Fruit fly (Drosophila melanogaster): ENCODE results near the gene CG6793.

DNA sequence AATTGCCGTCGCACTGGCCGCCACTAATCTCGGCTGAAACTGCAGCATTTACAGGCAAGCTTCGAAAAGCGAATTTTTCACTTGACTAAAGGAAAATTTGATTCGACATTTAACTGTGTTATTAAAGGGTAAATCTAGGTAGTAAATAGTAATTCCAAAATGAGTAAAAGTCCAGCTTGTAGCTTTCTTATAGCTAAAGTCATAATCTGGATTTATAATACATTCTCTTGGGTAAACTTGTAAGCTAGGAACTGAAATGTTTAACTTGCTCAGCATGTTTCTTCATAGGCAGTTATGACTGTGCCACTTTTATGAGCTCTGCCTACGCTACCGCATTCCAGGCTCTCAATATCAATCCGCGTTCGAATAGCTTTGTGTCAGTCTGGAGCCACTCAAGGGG, 34.1 kb downstream of the CG6793 start:
- no peak for TF ChIP-seq CG31441 (GFP tag; IDR thresholded peaks at IDR 0.05)
- TF ChIP-seq CG13775 (GFP tag; optimal IDR thresholded peaks at IDR 0.05), result no peak
- TF ChIP-seq C15 (GFP tag; IDR thresholded peaks at IDR 0.05), result no peak
- TF ChIP-seq bab2 (GFP tag; optimal IDR thresholded peaks at IDR 0.05), result no peak
- TF ChIP-seq gcm2 (GFP tag; optimal IDR thresholded peaks at IDR 0.05), result no peak
- no peak for TF ChIP-seq YL-1 (GFP tag; optimal IDR thresholded peaks at IDR 0.05)
